Worm (Caenorhabditis elegans) whole organism, early embryonic: ENCODE measurements around the gene srxa-10.
A peak's percentile ranks its signal among the peaks of the same experiment; 100 is the strongest.

Experiments
- B0310.2 ChIP-seq: sonication (generic microtip); optimal IDR thresholded peaks from 2 replicates; lab custom pipeline; 2016; ENCODE audit warnings: mild to moderate bottlenecking, missing genetic modification characterization, missing compliant biosample characterization
- F13C5.2 ChIP-seq: sonication (generic microtip); optimal IDR thresholded peaks from 2 replicates; lab custom pipeline; 2017; ENCODE audit warnings: mild to moderate bottlenecking, missing genetic modification characterization, inconsistent platforms, missing compliant biosample characterization
- aly-1 ChIP-seq: sonication (generic microtip); optimal IDR thresholded peaks from 2 replicates; lab custom pipeline; 2016; ENCODE audit warnings: missing genetic modification characterization, missing compliant biosample characterization
- ama-1 ChIP-seq: fragments of 150-350 bp; optimal IDR thresholded peaks from 2 replicates; lab custom pipeline; 2014
- ceh-13 ChIP-seq: fragments of 200-800 bp; sonication (Bioruptor generic); optimal IDR thresholded peaks from 2 replicates; lab custom pipeline; 2018; ENCODE audit warnings: mild to moderate bottlenecking, missing genetic modification characterization, missing compliant biosample characterization
- ceh-36 ChIP-seq: sonication (generic microtip); optimal IDR thresholded peaks from 2 replicates; lab custom pipeline; 2016; ENCODE audit warnings: missing genetic modification characterization, inconsistent platforms, missing compliant biosample characterization
- ets-7 ChIP-seq: sonication (generic microtip); optimal IDR thresholded peaks from 2 replicates; lab custom pipeline; 2016; ENCODE audit warnings: missing genotype, missing genetic modification characterization, missing compliant biosample characterization
- flt-1 ChIP-seq: fragments of 200-800 bp; sonication (Bioruptor generic); IDR thresholded peaks from 2 replicates; pipeline ENCODE4 v1.3.6; 2022; ENCODE audit warnings: missing genetic modification characterization, missing compliant biosample characterization
- hmbx-1 ChIP-seq: sonication (generic microtip); optimal IDR thresholded peaks from 2 replicates; lab custom pipeline; 2016; ENCODE audit warnings: mild to moderate bottlenecking, missing genetic modification characterization, missing compliant biosample characterization
- hmg-4 ChIP-seq: fragments of 200-800 bp; sonication (Bioruptor generic); optimal IDR thresholded peaks from 2 replicates; lab custom pipeline; 2018; ENCODE audit warnings: mild to moderate bottlenecking, missing genetic modification characterization, missing compliant biosample characterization
- hnd-1 ChIP-seq: sonication (generic microtip); optimal IDR thresholded peaks from 2 replicates; lab custom pipeline; 2016; ENCODE audit warnings: missing genetic modification characterization, missing compliant biosample characterization
- pes-1 ChIP-seq: fragments of 200-800 bp; sonication (Bioruptor generic); IDR thresholded peaks from 2 replicates; pipeline ENCODE4 v1.3.6; 2022; ENCODE audit warnings: missing genetic modification reagents, missing genetic modification characterization, missing compliant biosample characterization
- scrt-1 ChIP-seq: fragments of 200-800 bp; sonication (Bioruptor generic); IDR thresholded peaks from 2 replicates; pipeline ENCODE4 v1.3.6; 2022; ENCODE audit warnings: missing genetic modification characterization, missing compliant biosample characterization
- sea-1 ChIP-seq: fragments of 200-800 bp; sonication (Bioruptor generic); conservative IDR thresholded peaks from 2 replicates; pipeline ENCODE4 v1.3.6; 2022; ENCODE audit warnings: missing genetic modification characterization, missing compliant biosample characterization
- tbx-11 ChIP-seq: fragments of 200-800 bp; sonication (Bioruptor generic); IDR thresholded peaks from 2 replicates; pipeline ENCODE4 v1.3.6; 2022; ENCODE audit warnings: missing genetic modification characterization, missing compliant biosample characterization
- tbx-37 ChIP-seq: fragments of 200-800 bp; sonication (Bioruptor generic); conservative IDR thresholded peaks from 2 replicates; pipeline ENCODE4 v1.3.6; 2022; ENCODE audit warnings: missing genetic modification reagents, missing genetic modification characterization, missing compliant biosample characterization
- tra-4 ChIP-seq: sonication (generic microtip); optimal IDR thresholded peaks from 2 replicates; lab custom pipeline; 2017; ENCODE audit warnings: missing genetic modification characterization, missing compliant biosample characterization

srxa-10 gene

ce11 chrIII:9813146-9813545 lies 16.8 kb upstream of the srxa-10 start, which contains the start of gene ZK632.14:
ZK632.14 (plus strand) TSS chrIII:9813446.
- no peak for TF ChIP-seq tbx-37 (GFP tag; lab: Robert Waterston, UW)
- TF ChIP-seq ceh-13 (GFP tag; lab: Kevin White, UChicago): no peak
- TF ChIP-seq ama-1 (lab: Kevin White, UChicago): no peak
- TF ChIP-seq tra-4 (tag; lab: Kevin White, UChicago): no peak
- no peak for TF ChIP-seq flt-1 (GFP tag; lab: Robert Waterston, UW)
- no peak for TF ChIP-seq scrt-1 (GFP tag; lab: Robert Waterston, UW)
- no peak for TF ChIP-seq sea-1 (GFP tag; lab: Robert Waterston, UW)
- TF ChIP-seq aly-1 (tag; lab: Kevin White, UChicago): no peak
- TF ChIP-seq pes-1 (GFP tag; lab: Robert Waterston, UW): no peak
- TF ChIP-seq ceh-36 (tag; lab: Kevin White, UChicago): no peak
- TF ChIP-seq ets-7 (tag; lab: Kevin White, UChicago): no peak
- TF ChIP-seq hmg-4: no peak
- TF ChIP-seq hnd-1 (tag; lab: Kevin White, UChicago): no peak
- TF ChIP-seq F13C5.2 (tag; lab: Kevin White, UChicago): no peak

ce11 chrIII:9808179-9808578 lies 11.8 kb upstream of the srxa-10 start, which contains the start of gene gtap-2:
gtap-2 (plus strand) TSS chrIII:9808544.
- TF ChIP-seq ama-1 (lab: Kevin White, UChicago): no peak
- TF ChIP-seq B0310.2: no peak
- TF ChIP-seq tra-4 (tag; lab: Kevin White, UChicago): no peak
- no peak for TF ChIP-seq hnd-1 (tag; lab: Kevin White, UChicago)
- TF ChIP-seq ceh-36 (tag; lab: Kevin White, UChicago): no peak
- TF ChIP-seq tbx-37 (GFP tag; lab: Robert Waterston, UW): 0 out of 2 replicates have a peak, but pooled peaks have one; percentile 37
- no peak for TF ChIP-seq flt-1 (GFP tag; lab: Robert Waterston, UW)
- no peak for TF ChIP-seq sea-1 (GFP tag; lab: Robert Waterston, UW)

ce11 chrIII:9807560-9808046 lies 11.3 kb upstream of the srxa-10 start:
- TF ChIP-seq tbx-11 (no peak), ceh-36 (tag; lab: Kevin White, UChicago) (no peak), tbx-37 (GFP tag; lab: Robert Waterston, UW) (no peak), ama-1 (lab: Kevin White, UChicago) (no peak), hmg-4 (no peak), ceh-13 (GFP tag; lab: Kevin White, UChicago) (no peak), hnd-1 (tag; lab: Kevin White, UChicago) (no peak)

ce11 chrIII:9806968-9807559 lies 10.7 kb upstream of the srxa-10 start, which contains the start of gene ZK632.4:
ZK632.4 (minus strand) TSS chrIII:9807454.
- TF ChIP-seq aly-1 (tag; lab: Kevin White, UChicago) (no peak), hnd-1 (tag; lab: Kevin White, UChicago) (no peak), ceh-36 (tag; lab: Kevin White, UChicago) (no peak), tbx-37 (GFP tag; lab: Robert Waterston, UW) (no peak), scrt-1 (GFP tag; lab: Robert Waterston, UW) (no peak), sea-1 (GFP tag; lab: Robert Waterston, UW) (no peak), ceh-13 (GFP tag; lab: Kevin White, UChicago) (no peak), B0310.2 (no peak), tra-4 (tag; lab: Kevin White, UChicago) (no peak), pes-1 (GFP tag; lab: Robert Waterston, UW) (no peak), ets-7 (tag; lab: Kevin White, UChicago) (no peak), tbx-11 (no peak), flt-1 (GFP tag; lab: Robert Waterston, UW) (no peak), ama-1 (lab: Kevin White, UChicago) (no peak)

- TF ChIP-seq scrt-1 (GFP tag; lab: Robert Waterston, UW): no peak
- TF ChIP-seq tra-4 (tag; lab: Kevin White, UChicago): no peak
- TF ChIP-seq hmg-4: no peak
- no peak for TF ChIP-seq aly-1 (tag; lab: Kevin White, UChicago)
- no peak for TF ChIP-seq ceh-13 (GFP tag; lab: Kevin White, UChicago)
- TF ChIP-seq ceh-36 (tag; lab: Kevin White, UChicago): no peak
- TF ChIP-seq ama-1 (lab: Kevin White, UChicago): no peak
- no peak for TF ChIP-seq ets-7 (tag; lab: Kevin White, UChicago)
- no peak for TF ChIP-seq sea-1 (GFP tag; lab: Robert Waterston, UW)
- no peak for TF ChIP-seq hmbx-1 (tag; lab: Kevin White, UChicago)
- no peak for TF ChIP-seq B0310.2
- TF ChIP-seq tbx-37 (GFP tag; lab: Robert Waterston, UW): no peak
- TF ChIP-seq F13C5.2 (tag; lab: Kevin White, UChicago): no peak
- TF ChIP-seq flt-1 (GFP tag; lab: Robert Waterston, UW): no peak
- no peak for TF ChIP-seq hnd-1 (tag; lab: Kevin White, UChicago)
- no peak for TF ChIP-seq pes-1 (GFP tag; lab: Robert Waterston, UW)
- no peak for TF ChIP-seq tbx-11
Measured at ce11 chrIII:9804997-9805610, 8.8 kb upstream of the srxa-10 start, which contains the start of gene riok-3. riok-3 (minus strand) TSS chrIII:9805011.

ce11 chrIII:9802045-9802444 lies 5.7 kb upstream of the srxa-10 start:
- TF ChIP-seq ceh-36 (tag; lab: Kevin White, UChicago) (no peak), ets-7 (tag; lab: Kevin White, UChicago) (no peak), hnd-1 (tag; lab: Kevin White, UChicago) (no peak), sea-1 (GFP tag; lab: Robert Waterston, UW) (no peak), F13C5.2 (tag; lab: Kevin White, UChicago) (no peak), tbx-37 (GFP tag; lab: Robert Waterston, UW) (no peak)
